Worm (Caenorhabditis elegans) whole organism, young adult: ENCODE measurements around the gene R07B1.8.

ENCODE experiments used
- aptf-3 ChIP-seq: fragments of 200-800 bp; sonication (Bioruptor generic); IDR thresholded peaks from 2 replicates; pipeline ENCODE4 v1.3.6; 2022; ENCODE audit warnings: missing genetic modification characterization, missing compliant biosample characterization
- atf-7 ChIP-seq: sonication (generic microtip); optimal IDR thresholded peaks from 2 replicates; lab custom pipeline; 2017; ENCODE audit warnings: mild to moderate bottlenecking, missing genetic modification characterization, missing compliant biosample characterization
- nfya-1 ChIP-seq: sonication (generic microtip); optimal IDR thresholded peaks from 2 replicates; lab custom pipeline; 2017; ENCODE audit warnings: antibody characterized with exemption, missing compliant biosample characterization, missing genetic modification characterization, borderline replicate concordance; ENCODE audit not compliant: insufficient read depth

- TF ChIP-seq atf-7 (tag; lab: Kevin White, UChicago) (no peak), aptf-3 (GFP tag; lab: Robert Waterston, UW) (no peak), nfya-1 (tag; lab: Kevin White, UChicago) (no peak)
Observed at ce11 chrX:9843568-9843967, 28.9 kb downstream of the R07B1.8 start.
